Fruit fly (Drosophila melanogaster): Measurements from ENCODE around the gene CG5708.
A peak's percentile ranks its signal among the peaks of the same experiment; 100 is the strongest.

Gene CG5708

DNA sequence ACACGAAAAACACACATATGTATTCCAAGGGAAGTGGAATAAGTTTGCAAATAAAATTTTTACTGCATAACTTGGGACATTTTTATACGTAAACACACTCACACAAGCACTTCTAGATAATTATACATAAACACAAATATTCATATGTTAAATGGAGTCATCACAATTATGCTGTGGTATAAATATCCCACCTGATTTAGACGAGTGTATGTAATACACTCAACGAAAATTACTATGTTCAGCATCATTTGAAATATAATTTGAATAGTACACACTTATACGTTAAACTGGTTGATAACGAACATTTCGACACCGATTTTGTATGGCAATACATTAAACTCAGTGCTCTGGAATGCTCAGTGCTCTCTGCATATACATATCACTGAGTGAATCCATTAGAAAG lies 4.5 kb upstream of the CG5708 start (continued):
- TF ChIP-seq Doc3 (GFP tag; IDR thresholded peaks at IDR 0.05; ENCODE audit: partially characterized antibody) (no peak), MTF-1 (GFP tag; optimal IDR thresholded peaks at IDR 0.05; ENCODE audit: borderline replicate concordance) (no peak), Xrp1 (GFP tag; IDR thresholded peaks at IDR 0.05) (no peak), bsh (GFP tag; optimal IDR thresholded peaks at IDR 0.05) (peak in 1 of 2 experiments; percentile 23), BtbVII (GFP tag; optimal IDR thresholded peaks at IDR 0.05) (peak; percentile 58), gfzf (GFP tag; optimal IDR thresholded peaks at IDR 0.05) (no peak), CG13894 (tag; optimal IDR thresholded peaks at IDR 0.05) (no peak), chn (GFP tag; optimal IDR thresholded peaks at IDR 0.05) (no peak), Camta (GFP tag; optimal IDR thresholded peaks at IDR 0.05) (peak; percentile 27), ro (GFP tag; IDR thresholded peaks at IDR 0.05) (no peak), kni (GFP tag; optimal IDR thresholded peaks at IDR 0.05) (peak; percentile 31), zen2 (GFP tag; IDR thresholded peaks at IDR 0.05; ENCODE audit: partially characterized antibody) (no peak), CG9215 (GFP tag; IDR thresholded peaks at IDR 0.05) (no peak), fru (optimal IDR thresholded peaks at IDR 0.05) (no peak), disco-r (GFP tag; optimal IDR thresholded peaks at IDR 0.05) (no peak), CG1792 (GFP tag; optimal IDR thresholded peaks at IDR 0.05) (peak; percentile 11), CG32772 (GFP tag; IDR thresholded peaks at IDR 0.05) (no peak), Awh (GFP tag; IDR thresholded peaks at IDR 0.05) (no peak), tll (GFP tag; optimal IDR thresholded peaks at IDR 0.05) (no peak), CG14667 (GFP tag; IDR thresholded peaks at IDR 0.05) (no peak), CG14441 (GFP tag; IDR thresholded peaks at IDR 0.05) (no peak), CG1647 (GFP tag; optimal IDR thresholded peaks at IDR 0.05) (no peak), Usf (GFP tag; optimal IDR thresholded peaks at IDR 0.05) (no peak), btn (GFP tag; optimal IDR thresholded peaks at IDR 0.05) (no peak), zf30C (GFP tag; optimal IDR thresholded peaks at IDR 0.05) (peak; percentile 91), Atf-2 (GFP tag; optimal IDR thresholded peaks at IDR 0.05) (no peak), jigr1 (GFP tag; IDR thresholded peaks at IDR 0.05) (no peak), Fer1 (GFP tag; optimal IDR thresholded peaks at IDR 0.05) (peak; percentile 31), CG11695 (GFP tag; IDR thresholded peaks at IDR 0.05) (0 out of 3 replicates have a peak, but pooled peaks have one; percentile 39), nerfin-1 (tag; optimal IDR thresholded peaks at IDR 0.05) (peak; percentile 60), CG4820 (GFP tag; optimal IDR thresholded peaks at IDR 0.05) (no peak), dmrt99B (tag; optimal IDR thresholded peaks at IDR 0.05) (no peak), hth (optimal IDR thresholded peaks at IDR 0.05) (no peak), CG9437 (GFP tag; optimal IDR thresholded peaks at IDR 0.05) (no peak), CG2712 (tag; optimal IDR thresholded peaks at IDR 0.05) (peak; percentile 6), CG16863 (GFP tag; optimal IDR thresholded peaks at IDR 0.05) (no peak), CG6813 (GFP tag; optimal IDR thresholded peaks at IDR 0.05) (no peak), CG17359 (tag; optimal IDR thresholded peaks at IDR 0.05) (peak; percentile 34), cg (GFP tag; optimal IDR thresholded peaks at IDR 0.05) (peak; percentile 83), chif (GFP tag; optimal IDR thresholded peaks at IDR 0.05) (peak in 1 of 2 experiments; percentile 11), tup (GFP tag; optimal IDR thresholded peaks at IDR 0.05) (no peak), CG12659 (GFP tag; optimal IDR thresholded peaks at IDR 0.05) (peak; percentile 25), Scr (GFP tag; IDR thresholded peaks at IDR 0.05; ENCODE audit: partially characterized antibody) (no peak), psq (GFP tag; optimal IDR thresholded peaks at IDR 0.05) (no peak), trh (GFP tag; optimal IDR thresholded peaks at IDR 0.05) (no peak), sens (GFP tag) (peak; percentile 82), CG2116 (GFP tag; optimal IDR thresholded peaks at IDR 0.05) (no peak), NfI (GFP tag; optimal IDR thresholded peaks at IDR 0.05) (no peak), ewg (GFP tag; optimal IDR thresholded peaks at IDR 0.05) (no peak), CG10565 (GFP tag; optimal IDR thresholded peaks at IDR 0.05) (no peak), Trl (optimal IDR thresholded peaks at IDR 0.05) (peak in 1 of 2 experiments; percentile 7), Trl (GFP tag; optimal IDR thresholded peaks at IDR 0.05) (peak; percentile 35)

All from whole organism, embryonic.